Fruit fly (Drosophila melanogaster): Measurements from ENCODE around the gene rump.

The rump gene

DNA sequence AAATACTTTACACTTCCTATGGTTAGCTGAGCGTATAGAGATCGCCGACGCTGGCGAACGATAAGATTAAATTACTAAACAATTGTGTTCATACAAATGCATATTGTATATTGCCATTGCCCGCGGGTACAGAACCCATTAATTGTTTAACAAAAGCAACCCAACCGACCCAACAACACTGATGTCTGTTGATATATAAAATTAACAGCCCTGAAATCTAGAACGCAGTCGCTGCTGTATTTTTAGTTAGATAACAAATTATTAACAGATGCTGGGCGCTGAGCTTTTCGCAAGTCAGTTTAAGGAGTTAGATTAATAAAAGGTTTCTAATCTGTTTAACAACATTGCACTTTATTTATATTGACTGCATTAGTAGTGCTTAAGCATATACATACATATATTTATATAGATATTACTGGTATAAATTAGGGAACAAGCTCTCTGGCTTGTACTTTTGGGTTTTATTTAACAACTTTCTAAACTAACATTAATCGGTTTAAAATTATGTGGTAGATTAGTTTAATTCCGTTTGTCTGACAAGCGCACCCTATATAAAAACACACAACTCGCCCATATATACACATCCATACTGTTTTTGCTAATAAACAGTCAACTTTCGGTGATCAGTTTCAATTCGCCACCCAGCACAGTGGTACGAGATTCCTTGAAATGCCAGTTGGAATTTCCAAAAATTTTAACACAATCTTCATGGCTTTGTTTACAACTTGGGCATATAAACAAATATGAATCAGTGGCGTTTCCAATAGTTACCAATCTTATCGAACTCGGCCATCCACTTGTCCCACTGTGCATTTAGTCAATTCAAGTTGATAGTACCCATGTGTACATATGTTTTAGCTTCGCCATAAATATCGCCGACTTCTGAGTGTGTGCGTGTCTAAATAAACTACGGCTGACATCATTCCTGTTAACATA lies 18.1 kb upstream of the rump start (continued):
- TF ChIP-seq Gug (GFP tag; IDR thresholded peaks at IDR 0.05), result peak; percentile 92
- TF ChIP-seq CG30431 (GFP tag; optimal IDR thresholded peaks at IDR 0.05), result peak; percentile 56
- peak; percentile 86 for TF ChIP-seq CG6683 (GFP tag; optimal IDR thresholded peaks at IDR 0.05)
- TF ChIP-seq MBD-R2 (GFP tag; IDR thresholded peaks at IDR 0.05), result peak; percentile 88
- no peak for TF ChIP-seq sqz (GFP tag; optimal IDR thresholded peaks at IDR 0.05)
- TF ChIP-seq CG9609 (GFP tag; optimal IDR thresholded peaks at IDR 0.05), result peak; percentile 73
- TF ChIP-seq bowl (GFP tag; IDR thresholded peaks at IDR 0.05), result peak; percentile 68; the same call in 1 of the 2 replicates
- peak; percentile 95 for TF ChIP-seq Meics (GFP tag; optimal IDR thresholded peaks at IDR 0.05)
- peak in 1 of 2 experiments; percentile 65 for TF ChIP-seq Hr51 (GFP tag; optimal IDR thresholded peaks at IDR 0.05)
- TF ChIP-seq lmd (GFP tag; IDR thresholded peaks at IDR 0.05), result peak; percentile 93
- peak; percentile 84 for TF ChIP-seq CG4424 (GFP tag; optimal IDR thresholded peaks at IDR 0.05)
- peak; percentile 59 for TF ChIP-seq CG10321 (GFP tag; IDR thresholded peaks at IDR 0.05)
- peak; percentile 68 for TF ChIP-seq CG9876 (GFP tag; optimal IDR thresholded peaks at IDR 0.05)
- TF ChIP-seq CG18599 (GFP tag; optimal IDR thresholded peaks at IDR 0.05), result peak; percentile 97
- no peak; the same call in 2 of the 3 replicates for TF ChIP-seq croc (GFP tag; conservative IDR thresholded peaks at IDR 0.05)
- TF ChIP-seq btn (GFP tag; optimal IDR thresholded peaks at IDR 0.05), result peak; percentile 73
- TF ChIP-seq PHDP (tag; optimal IDR thresholded peaks at IDR 0.05), result peak; percentile 87
- TF ChIP-seq CG8924 (tag; optimal IDR thresholded peaks at IDR 0.05), result peak; percentile 77
- peak; percentile 90 for TF ChIP-seq repo (GFP tag; optimal IDR thresholded peaks at IDR 0.05)
- TF ChIP-seq kah (GFP tag; optimal IDR thresholded peaks at IDR 0.05), result peak; percentile 58
- TF ChIP-seq toy (GFP tag; IDR thresholded peaks at IDR 0.05), result peak; percentile 84
- no peak for TF ChIP-seq D (optimal IDR thresholded peaks at IDR 0.05)
- TF ChIP-seq D (GFP tag; optimal IDR thresholded peaks at IDR 0.05), result peak; percentile 67
- TF ChIP-seq dmrt11E (tag; optimal IDR thresholded peaks at IDR 0.05), result peak; percentile 25
- no peak for TF ChIP-seq pros (GFP tag; optimal IDR thresholded peaks at IDR 0.05)
- TF ChIP-seq CG2116 (GFP tag; optimal IDR thresholded peaks at IDR 0.05), result peak; percentile 25
- no peak for TF ChIP-seq BEAF-32 (GFP tag; optimal IDR thresholded peaks at IDR 0.05)
- TF ChIP-seq CG10959 (GFP tag; IDR thresholded peaks at IDR 0.05), result peak; percentile 78
- TF ChIP-seq CG6272 (GFP tag; IDR thresholded peaks at IDR 0.05), result peak; percentile 88
- peak; percentile 54 for TF ChIP-seq CG13775 (GFP tag; optimal IDR thresholded peaks at IDR 0.05)
- TF ChIP-seq aop (GFP tag; IDR thresholded peaks at IDR 0.05), result 0 out of 2 replicates have a peak, but pooled peaks have one; percentile 24
- peak; percentile 73 for TF ChIP-seq CG10209 (GFP tag; optimal IDR thresholded peaks at IDR 0.05)
- TF ChIP-seq CG2875 (GFP tag; optimal IDR thresholded peaks at IDR 0.05), result peak; percentile 49
- peak; percentile 68 for TF ChIP-seq CG10979 (tag; optimal IDR thresholded peaks at IDR 0.05)
- peak; percentile 86 for TF ChIP-seq exex (tag; optimal IDR thresholded peaks at IDR 0.05)
- peak; percentile 70 for TF ChIP-seq en (GFP tag; optimal IDR thresholded peaks at IDR 0.05)
- peak; percentile 66 for TF ChIP-seq CkIIα-i1 (GFP tag; IDR thresholded peaks at IDR 0.05)
- TF ChIP-seq jigr1 (GFP tag; IDR thresholded peaks at IDR 0.05), result peak; percentile 66; the same call in 1 of the 3 replicates
- TF ChIP-seq Dip2 (GFP tag; IDR thresholded peaks at IDR 0.05), result peak; percentile 27; the same call in 1 of the 2 replicates
- TF ChIP-seq ken (GFP tag; IDR thresholded peaks at IDR 0.05), result peak; percentile 79; the same call in 2 of the 3 replicates
- peak; percentile 95 for TF ChIP-seq CG14441 (GFP tag; IDR thresholded peaks at IDR 0.05)
- peak; percentile 63 for TF ChIP-seq E2f2 (GFP tag; IDR thresholded peaks at IDR 0.05)
- peak; percentile 90 for TF ChIP-seq CG2199 (GFP tag; IDR thresholded peaks at IDR 0.05)
- TF ChIP-seq Aef1 (GFP tag; IDR thresholded peaks at IDR 0.05), result peak; percentile 92
- peak; percentile 96 for TF ChIP-seq corto (GFP tag; optimal IDR thresholded peaks at IDR 0.05)
- TF ChIP-seq HHEX (GFP tag; optimal IDR thresholded peaks at IDR 0.05), result peak; percentile 93
- peak; percentile 82; the same call in 2 of the 3 replicates for TF ChIP-seq gce (GFP tag; IDR thresholded peaks at IDR 0.05)
- TF ChIP-seq fd3F (GFP tag; optimal IDR thresholded peaks at IDR 0.05), result peak; percentile 78
